Worm (Caenorhabditis elegans): ENCODE measurements around the gene F39C12.1.

ce11 chrX:4861413-4861812 is 8.4 kb upstream of the F39C12.1 start:
- TF ChIP-seq pqm-1 (tag; optimal IDR thresholded peaks at IDR 0.05): no peak
- TF ChIP-seq ceh-30 (tag; optimal IDR thresholded peaks at IDR 0.05): no peak
- no peak for TF ChIP-seq dve-1 (tag; optimal IDR thresholded peaks at IDR 0.05)
- TF ChIP-seq hlh-13 (GFP tag; optimal IDR thresholded peaks at IDR 0.05): no peak

All from whole organism, late embryonic.